Fruit fly (Drosophila melanogaster): ENCODE data around the gene eIF3e.

eIF3e gene

dm6 chr3L:16779704-16780173 is 7.0 kb downstream of the eIF3e start, which contains the start of the genes mus302 and CG9705:
mus302 (minus strand) TSS chr3L:16779736.
CG9705 (plus strand) TSS chr3L:16780100.
- TF ChIP-seq Gug (GFP tag; IDR thresholded peaks at IDR 0.05) = no peak
- TF ChIP-seq pzg (GFP tag; optimal IDR thresholded peaks at IDR 0.05) = peak; percentile 34
- no peak for TF ChIP-seq B-H1 (GFP tag; IDR thresholded peaks at IDR 0.05)
- no peak for TF ChIP-seq tup (GFP tag; optimal IDR thresholded peaks at IDR 0.05)
- no peak for TF ChIP-seq Trl (optimal IDR thresholded peaks at IDR 0.05)
- TF ChIP-seq Trl (GFP tag; optimal IDR thresholded peaks at IDR 0.05) = no peak
- no peak for TF ChIP-seq sob (GFP tag; IDR thresholded peaks at IDR 0.05)
- TF ChIP-seq cwo (GFP tag; optimal IDR thresholded peaks at IDR 0.05) = no peak
- no peak for TF ChIP-seq CG1792 (GFP tag; optimal IDR thresholded peaks at IDR 0.05)
- peak; percentile 55 for TF ChIP-seq CG15696 (tag; optimal IDR thresholded peaks at IDR 0.05)
- TF ChIP-seq CG8089 (GFP tag; optimal IDR thresholded peaks at IDR 0.05) = no peak
- TF ChIP-seq grn (GFP tag; optimal IDR thresholded peaks at IDR 0.05) = no peak
- no peak for TF ChIP-seq dimm (GFP tag; IDR thresholded peaks at IDR 0.05)
- TF ChIP-seq ind (GFP tag; optimal IDR thresholded peaks at IDR 0.05) = peak; percentile 42
- peak; percentile 69 for TF ChIP-seq CG2678 (tag; optimal IDR thresholded peaks at IDR 0.05)
- TF ChIP-seq Atf6 (GFP tag; IDR thresholded peaks at IDR 0.05) = no peak
- TF ChIP-seq Hr51 (GFP tag; optimal IDR thresholded peaks at IDR 0.05) = peak; percentile 11 to 49
- TF ChIP-seq CG6683 (GFP tag; optimal IDR thresholded peaks at IDR 0.05) = no peak
- no peak for TF ChIP-seq Hey (tag; optimal IDR thresholded peaks at IDR 0.05)
- TF ChIP-seq cad (GFP tag; optimal IDR thresholded peaks at IDR 0.05) = no peak
- no peak for TF ChIP-seq HmgZ (tag; optimal IDR thresholded peaks at IDR 0.05)
- TF ChIP-seq disco-r (GFP tag; optimal IDR thresholded peaks at IDR 0.05) = no peak
- TF ChIP-seq Mrtf (GFP tag; IDR thresholded peaks at IDR 0.05) = no peak
- TF ChIP-seq tx (GFP tag; optimal IDR thresholded peaks at IDR 0.05) = no peak
- no peak for TF ChIP-seq repo (GFP tag; optimal IDR thresholded peaks at IDR 0.05)
- 0 out of 2 replicates have a peak, but pooled peaks have one; percentile 15 for TF ChIP-seq CG7372 (GFP tag; IDR thresholded peaks at IDR 0.05)
- peak; percentile 40 for TF ChIP-seq lilli (GFP tag; optimal IDR thresholded peaks at IDR 0.05)
- TF ChIP-seq CG30431 (GFP tag; optimal IDR thresholded peaks at IDR 0.05) = no peak
- TF ChIP-seq chif (GFP tag; optimal IDR thresholded peaks at IDR 0.05) = peak in 1 of 2 experiments; percentile 25
- TF ChIP-seq CTCF (GFP tag; optimal IDR thresholded peaks at IDR 0.05) = no peak
- TF ChIP-seq H15 (GFP tag; IDR thresholded peaks at IDR 0.05) = 0 out of 3 replicates have a peak, but pooled peaks have one; percentile 26
- no peak for TF ChIP-seq Vsx1 (GFP tag; optimal IDR thresholded peaks at IDR 0.05)
- peak; percentile 38 for TF ChIP-seq CG33557 (GFP tag; optimal IDR thresholded peaks at IDR 0.05)
- no peak for TF ChIP-seq CG3065 (GFP tag; optimal IDR thresholded peaks at IDR 0.05)
- no peak for TF ChIP-seq ftz-f1 (GFP tag; optimal IDR thresholded peaks at IDR 0.05)
- TF ChIP-seq CG9215 (GFP tag; IDR thresholded peaks at IDR 0.05) = no peak
- TF ChIP-seq lov (optimal IDR thresholded peaks at IDR 0.05) = no peak
- no peak for TF ChIP-seq lov (GFP tag; IDR thresholded peaks at IDR 0.05)
- TF ChIP-seq shn (GFP tag; optimal IDR thresholded peaks at IDR 0.05) = no peak
- peak; percentile 11 for TF ChIP-seq CG4854 (GFP tag; optimal IDR thresholded peaks at IDR 0.05)
- peak; percentile 36; the same call in 1 of the 2 replicates for TF ChIP-seq CG42726 (GFP tag; IDR thresholded peaks at IDR 0.05; ENCODE audit: partially characterized antibody)
- peak; percentile 85 for TF ChIP-seq CG17361 (GFP tag; IDR thresholded peaks at IDR 0.05)
- TF ChIP-seq CG7271 (tag; optimal IDR thresholded peaks at IDR 0.05) = peak; percentile 62
- no peak for TF ChIP-seq Poxn (GFP tag; IDR thresholded peaks at IDR 0.05)
- TF ChIP-seq slbo (GFP tag; IDR thresholded peaks at IDR 0.05) = peak; percentile 78
- TF ChIP-seq CG18599 (GFP tag; optimal IDR thresholded peaks at IDR 0.05) = peak; percentile 24
- no peak for TF ChIP-seq prd (optimal IDR thresholded peaks at IDR 0.05)
- peak; percentile 71 for TF ChIP-seq prd (GFP tag; IDR thresholded peaks at IDR 0.05)
- no peak for TF ChIP-seq CG11560 (tag; IDR thresholded peaks at IDR 0.05)
- TF ChIP-seq YL-1 (GFP tag; optimal IDR thresholded peaks at IDR 0.05) = peak; percentile 10
- no peak for TF ChIP-seq chm (GFP tag; IDR thresholded peaks at IDR 0.05)
- TF ChIP-seq CG10979 (tag; optimal IDR thresholded peaks at IDR 0.05) = peak; percentile 33
- TF ChIP-seq pum (GFP tag; optimal IDR thresholded peaks at IDR 0.05) = no peak
